Worm (Caenorhabditis elegans) whole organism, L1 larva: ENCODE results near the gene nhr-112.

Experiments used
- C34B4.2 ChIP-seq: sonication (generic microtip); optimal IDR thresholded peaks from 2 replicates; lab custom pipeline; 2017; ENCODE audit warnings: mild to moderate bottlenecking, missing genetic modification characterization, missing compliant biosample characterization
- Y116A8C.19 ChIP-seq: sonication (generic microtip); optimal IDR thresholded peaks from 2 replicates; lab custom pipeline; 2016; ENCODE audit warnings: missing compliant biosample characterization, missing genetic modification characterization, borderline replicate concordance
- aha-1 ChIP-seq: fragments of 150-350 bp; optimal IDR thresholded peaks from 2 replicates; lab custom pipeline; 2014; ENCODE audit warnings: missing biosample characterization, missing genetic modification characterization
- alr-1 ChIP-seq: fragments of 200-800 bp; sonication (Bioruptor generic); optimal IDR thresholded peaks from 2 replicates; lab custom pipeline; 2018; ENCODE audit warnings: borderline replicate concordance, mild to moderate bottlenecking, missing genetic modification characterization, missing compliant biosample characterization
- aly-2 ChIP-seq: fragments of 150-350 bp; optimal IDR thresholded peaks from 2 replicates; lab custom pipeline; 2014; ENCODE audit warnings: missing biosample characterization, missing genetic modification characterization
- ceh-8 ChIP-seq: fragments of 200-800 bp; sonication (Bioruptor generic); optimal IDR thresholded peaks from 2 replicates; lab custom pipeline; 2018; ENCODE audit warnings: mild to moderate bottlenecking, missing genetic modification characterization, moderate library complexity, missing compliant biosample characterization
- ceh-82 ChIP-seq, 3 experiments: fragments of 150-350 bp in 1 of 3; sonication (generic microtip) in 2 of 3; optimal IDR thresholded peaks; 2 replicates each; lab custom pipeline; 2014 to 2017; ENCODE audit warnings: missing biosample characterization in 3 of 3, missing genetic modification characterization in 3 of 3
- dpl-1 ChIP-seq, 3 experiments: fragments of 150-350 bp in 2 of 3; sonication (generic microtip) in 1 of 3; optimal IDR thresholded peaks; 2 replicates each; lab custom pipeline; 2014 to 2017; ENCODE audit warnings: missing biosample characterization in 3 of 3, missing genetic modification characterization in 3 of 3, missing genetic modification reagents in 3 of 3
- dsc-1 ChIP-seq: sonication (generic microtip); optimal IDR thresholded peaks from 2 replicates; lab custom pipeline; 2016; ENCODE audit warnings: mild to moderate bottlenecking, missing genetic modification characterization, missing compliant biosample characterization
- efl-1 ChIP-seq, 4 experiments: fragments of 150-350 bp; optimal IDR thresholded peaks in 3 of 4; peaks in 1 of 4; 1 replicate in 1 of 4; 2 replicates in 3 of 4; lab custom pipeline; 2014; ENCODE audit warnings: missing biosample characterization in 2 of 4, missing genetic modification characterization in 2 of 4, missing genetic modification reagents in 2 of 4
- efl-3 ChIP-seq: fragments of 200-800 bp; sonication (Bioruptor generic); optimal IDR thresholded peaks from 2 replicates; lab custom pipeline; 2018; ENCODE audit warnings: mild to moderate bottlenecking, missing genetic modification characterization, missing compliant biosample characterization
- egl-13 ChIP-seq: sonication (generic microtip); optimal IDR thresholded peaks from 2 replicates; lab custom pipeline; 2016; ENCODE audit warnings: missing genotype, missing genetic modification reagents, missing genetic modification characterization, missing compliant biosample characterization
- elt-2 ChIP-seq: sonication (generic microtip); optimal IDR thresholded peaks from 2 replicates; lab custom pipeline; 2016; ENCODE audit warnings: missing genetic modification characterization, mild to moderate bottlenecking, inconsistent platforms, missing compliant biosample characterization, missing genetic modification reagents
- fkh-10 ChIP-seq: sonication (generic microtip); optimal IDR thresholded peaks from 2 replicates; lab custom pipeline; 2017; ENCODE audit warnings: missing biosample characterization, missing genetic modification reagents, missing genetic modification characterization
- fkh-8 ChIP-seq: sonication (generic microtip); optimal IDR thresholded peaks from 2 replicates; lab custom pipeline; 2016; ENCODE audit warnings: mild to moderate bottlenecking, missing genetic modification characterization, missing compliant biosample characterization
- fos-1 ChIP-seq: fragments of 150-350 bp; optimal IDR thresholded peaks from 2 replicates; lab custom pipeline; 2014; ENCODE audit warnings: missing biosample characterization, missing genetic modification characterization
- hpl-2 ChIP-seq: fragments of 150-350 bp; optimal IDR thresholded peaks from 2 replicates; lab custom pipeline; 2014; ENCODE audit warnings: missing biosample characterization, missing genetic modification reagents, missing genetic modification characterization
- irx-1 ChIP-seq: sonication (generic microtip); optimal IDR thresholded peaks from 2 replicates; lab custom pipeline; 2016; ENCODE audit warnings: missing genetic modification characterization, missing compliant biosample characterization
- lin-13 ChIP-seq: fragments of 150-350 bp; optimal IDR thresholded peaks from 2 replicates; lab custom pipeline; 2014; ENCODE audit warnings: missing biosample characterization, missing genetic modification reagents, missing genetic modification characterization
- lir-3 ChIP-seq: sonication (generic microtip); optimal IDR thresholded peaks from 2 replicates; lab custom pipeline; 2016; ENCODE audit warnings: mild to moderate bottlenecking, missing genetic modification characterization, moderate library complexity, missing compliant biosample characterization; ENCODE audit not compliant: poor library complexity
- nhr-11 ChIP-seq: fragments of 150-350 bp; optimal IDR thresholded peaks from 2 replicates; lab custom pipeline; 2014; ENCODE audit warnings: missing biosample characterization, missing genetic modification characterization
- nhr-20 ChIP-seq: sonication (generic microtip); optimal IDR thresholded peaks from 2 replicates; lab custom pipeline; 2016; ENCODE audit warnings: mild to moderate bottlenecking, missing genetic modification characterization, missing compliant biosample characterization
- nhr-47 ChIP-seq: sonication (generic microtip); optimal IDR thresholded peaks from 2 replicates; lab custom pipeline; 2016; ENCODE audit warnings: mild to moderate bottlenecking, missing genetic modification characterization, moderate library complexity, missing compliant biosample characterization
- nhr-84 ChIP-seq: sonication (generic microtip); optimal IDR thresholded peaks from 2 replicates; lab custom pipeline; 2017; ENCODE audit warnings: missing biosample characterization, missing genetic modification characterization
- nhr-90 ChIP-seq: sonication (generic microtip); optimal IDR thresholded peaks from 2 replicates; lab custom pipeline; 2016; ENCODE audit warnings: mild to moderate bottlenecking, missing genetic modification characterization, missing compliant biosample characterization; ENCODE audit not compliant: poor library complexity
- pag-3 ChIP-seq: sonication (generic microtip); optimal IDR thresholded peaks from 2 replicates; lab custom pipeline; 2017; ENCODE audit warnings: missing genetic modification characterization, mild to moderate bottlenecking, missing compliant biosample characterization, antibody characterized with exemption, borderline replicate concordance; ENCODE audit not compliant: insufficient read depth
- sox-4 ChIP-seq: sonication (generic microtip); optimal IDR thresholded peaks from 2 replicates; lab custom pipeline; 2016; ENCODE audit warnings: missing genetic modification characterization, missing compliant biosample characterization
- sptf-1 ChIP-seq: fragments of 150-350 bp; optimal IDR thresholded peaks from 2 replicates; lab custom pipeline; 2014; ENCODE audit warnings: missing biosample characterization, missing genetic modification characterization
- tbx-2 ChIP-seq: sonication (generic microtip); optimal IDR thresholded peaks from 2 replicates; lab custom pipeline; 2016; ENCODE audit warnings: missing genetic modification characterization, missing compliant biosample characterization
- tlp-1 ChIP-seq: fragments of 150-350 bp; optimal IDR thresholded peaks from 2 replicates; lab custom pipeline; 2014; ENCODE audit warnings: missing biosample characterization, missing genetic modification characterization
- unc-130 ChIP-seq: fragments of 150-350 bp; optimal IDR thresholded peaks from 2 replicates; lab custom pipeline; 2017; ENCODE audit warnings: missing biosample characterization, missing genetic modification characterization, inconsistent platforms
- unc-62 ChIP-seq: fragments of 150-350 bp; optimal IDR thresholded peaks from 2 replicates; lab custom pipeline; 2014; ENCODE audit warnings: missing biosample characterization, missing genetic modification reagents, missing genetic modification characterization
- unc-98 ChIP-seq: fragments of 200-800 bp; sonication (Bioruptor generic); IDR thresholded peaks from 2 replicates; pipeline ENCODE4 v1.3.6; 2022; ENCODE audit warnings: missing genetic modification characterization, missing compliant biosample characterization
- zag-1 ChIP-seq: fragments of 150-350 bp; optimal IDR thresholded peaks from 2 replicates; lab custom pipeline; 2014; ENCODE audit warnings: missing biosample characterization, missing genetic modification characterization
- zip-4 ChIP-seq: fragments of 200-800 bp; sonication (Bioruptor generic); optimal IDR thresholded peaks from 2 replicates; lab custom pipeline; 2018; ENCODE audit warnings: mild to moderate bottlenecking, missing genetic modification characterization, moderate library complexity, missing compliant biosample characterization
- ztf-11 ChIP-seq, 2 experiments: sonication (generic microtip); optimal IDR thresholded peaks; 2 replicates each; lab custom pipeline; 2016 to 2017; ENCODE audit warnings: missing genetic modification characterization in 2 of 2, missing biosample characterization in 1 of 2, missing compliant biosample characterization in 1 of 2
- ztf-4 ChIP-seq: fragments of 150-350 bp; optimal IDR thresholded peaks from 2 replicates; lab custom pipeline; 2014; ENCODE audit warnings: missing biosample characterization, missing genetic modification characterization

The nhr-112 gene

ce11 chrV:16747031-16747672, 23.5 kb upstream of the nhr-112 start, which contains the start of gene dkf-2:
Gene dkf-2, plus strand, starts transcription at chrV:16747622.
- no peak for TF ChIP-seq ceh-8
- TF ChIP-seq elt-2 (tag; lab: Kevin White, UChicago) = peak; percentile 18
- no peak for TF ChIP-seq hpl-2 (GFP tag; lab: Kevin White, UChicago)

ce11 chrV:16746231-16746990, 22.8 kb upstream of the nhr-112 start, which contains the start of gene gyg-2:
Gene gyg-2, minus strand, starts transcription at chrV:16746258.
- peak in 1 of 2 experiments; percentile 68 for TF ChIP-seq efl-1 (optimal IDR thresholded peaks at IDR 0.05; lab: Kevin White, UChicago)
- no peak for TF ChIP-seq efl-1 (GFP tag; optimal IDR thresholded peaks at IDR 0.05 in 1 of 2; lab: Kevin White, UChicago)
- TF ChIP-seq unc-62 (GFP tag; lab: Kevin White, UChicago) = no peak
- TF ChIP-seq sox-4 (tag; lab: Kevin White, UChicago) = no peak
- peak; percentile 61 for TF ChIP-seq hpl-2 (GFP tag; lab: Kevin White, UChicago)
- no peak for TF ChIP-seq dsc-1
- no peak for TF ChIP-seq nhr-90 (tag; lab: Kevin White, UChicago)
- no peak for TF ChIP-seq fkh-8 (tag; lab: Kevin White, UChicago)
- no peak for TF ChIP-seq dpl-1 (GFP tag; optimal IDR thresholded peaks at IDR 0.05; lab: Kevin White, UChicago)
- TF ChIP-seq egl-13 (tag; lab: Kevin White, UChicago) = no peak

ce11 chrV:16745214-16745613, 21.6 kb upstream of the nhr-112 start:
- TF ChIP-seq nhr-47 (tag; lab: Kevin White, UChicago) (no peak), lir-3 (tag; lab: Kevin White, UChicago) (no peak), zip-4 (GFP tag; lab: Kevin White, UChicago) (no peak), egl-13 (tag; lab: Kevin White, UChicago) (no peak), ceh-82 (tag; optimal IDR thresholded peaks at IDR 0.05; lab: Kevin White, UChicago) (no peak), sptf-1 (tag; lab: Kevin White, UChicago) (no peak), nhr-11 (tag; lab: Kevin White, UChicago) (no peak), aha-1 (no peak), unc-62 (GFP tag; lab: Kevin White, UChicago) (no peak), elt-2 (tag; lab: Kevin White, UChicago) (no peak), fos-1 (tag; lab: Kevin White, UChicago) (no peak), Y116A8C.19 (tag; lab: Kevin White, UChicago) (no peak), aly-2 (tag; lab: Kevin White, UChicago) (no peak), tlp-1 (tag; lab: Kevin White, UChicago) (no peak), ztf-11 (tag; optimal IDR thresholded peaks at IDR 0.05; lab: Kevin White, UChicago) (no peak), C34B4.2 (tag; lab: Kevin White, UChicago) (no peak)
- TF ChIP-seq, all 84 proteins: peak for 0

DNA sequence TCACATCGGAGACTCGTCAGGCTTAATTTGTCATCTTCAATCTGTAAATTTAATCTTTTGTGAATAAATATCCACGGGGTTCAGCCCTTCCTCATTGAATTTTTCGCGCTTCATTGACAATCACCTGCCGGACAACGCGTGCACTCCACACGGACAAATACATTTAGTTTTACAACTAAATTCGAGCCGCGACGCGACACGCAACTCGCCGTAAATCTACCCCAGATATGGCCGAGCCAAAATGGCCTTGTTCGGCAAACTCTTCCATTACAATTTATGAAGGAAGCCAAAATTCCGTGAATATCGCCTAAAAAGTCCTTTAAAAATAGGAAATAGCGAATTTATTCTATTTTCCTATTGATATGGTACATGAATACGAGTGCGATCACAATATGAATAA, 21.1 kb upstream of the nhr-112 start:
- TF ChIP-seq efl-3 (GFP tag; lab: Kevin White, UChicago) (no peak), zip-4 (GFP tag; lab: Kevin White, UChicago) (no peak), unc-130 (tag; lab: Kevin White, UChicago) (no peak), nhr-11 (tag; lab: Kevin White, UChicago) (no peak), efl-1 (optimal IDR thresholded peaks at IDR 0.05; lab: Kevin White, UChicago) (no peak), efl-1 (GFP tag; optimal IDR thresholded peaks at IDR 0.05 in 1 of 2; lab: Kevin White, UChicago) (no peak), irx-1 (no peak), zag-1 (no peak), nhr-20 (no peak), unc-98 (GFP tag; lab: Robert Waterston, UW) (no peak), fkh-10 (no peak), alr-1 (tag; lab: Kevin White, UChicago) (no peak), pag-3 (tag; lab: Kevin White, UChicago) (no peak), lin-13 (GFP tag; lab: Kevin White, UChicago) (no peak), ztf-4 (no peak), tbx-2 (no peak), nhr-47 (tag; lab: Kevin White, UChicago) (no peak), tlp-1 (tag; lab: Kevin White, UChicago) (no peak), nhr-84 (tag; lab: Kevin White, UChicago) (no peak)
